Fruit fly (Drosophila melanogaster) whole organism, embryonic: ENCODE measurements around the gene Snm1.

Experiments
- Ada2b ChIP-seq: fragments of 200-800 bp; sonication (Bioruptor generic); IDR thresholded peaks from 2 replicates; pipeline ENCODE4 v1.3.6; 2022; ENCODE audit warnings: missing biosample characterization, missing genetic modification characterization
- BtbVII ChIP-seq: fragments of 200-800 bp; sonication (Bioruptor generic); optimal IDR thresholded peaks from 3 replicates; lab custom pipeline; 2017; ENCODE audit warnings: missing biosample characterization, mild to moderate bottlenecking, missing genetic modification characterization
- CG10321 ChIP-seq: fragments of 200-800 bp; sonication (Bioruptor generic); IDR thresholded peaks from 2 replicates; pipeline ENCODE4 v1.3.6; 2022; ENCODE audit warnings: missing biosample characterization, missing genetic modification characterization
- CG12104 ChIP-seq: fragments of 200-800 bp; sonication (Bioruptor generic); optimal IDR thresholded peaks from 3 replicates; lab custom pipeline; 2016; ENCODE audit warnings: missing biosample characterization, missing genetic modification characterization
- CG1233 ChIP-seq: fragments of 200-800 bp; sonication (Bioruptor generic); optimal IDR thresholded peaks from 4 replicates; lab custom pipeline; 2018; ENCODE audit warnings: missing biosample characterization, mild to moderate bottlenecking, missing genetic modification characterization
- CG15479 ChIP-seq: fragments of 200-800 bp; sonication (Bioruptor generic); optimal IDR thresholded peaks from 3 replicates; lab custom pipeline; 2019; ENCODE audit warnings: missing biosample characterization, mild to moderate bottlenecking, missing genetic modification characterization, moderate library complexity
- CG15696 ChIP-seq: fragments of 200-800 bp; sonication (Bioruptor generic); optimal IDR thresholded peaks from 2 replicates; lab custom pipeline; 2019; ENCODE audit warnings: missing biosample characterization, mild to moderate bottlenecking, missing genetic modification characterization, moderate library complexity
- CG17328 ChIP-seq: fragments of 200-800 bp; sonication (Bioruptor generic); IDR thresholded peaks from 2 replicates; pipeline ENCODE4 v1.3.6; 2022; ENCODE audit warnings: missing biosample characterization, missing genetic modification characterization
- CG17361 ChIP-seq: fragments of 200-800 bp; sonication (Bioruptor generic); IDR thresholded peaks from 3 replicates; pipeline ENCODE4 v1.3.6; 2022; ENCODE audit warnings: missing biosample characterization, missing genetic modification characterization
- CG1832 ChIP-seq: fragments of 200-800 bp; sonication (Bioruptor generic); optimal IDR thresholded peaks from 2 replicates; lab custom pipeline; 2017; ENCODE audit warnings: missing biosample characterization, mild to moderate bottlenecking, missing genetic modification characterization, inconsistent platforms
- CG18764 ChIP-seq: fragments of 200-800 bp; sonication (Bioruptor generic); optimal IDR thresholded peaks from 3 replicates; lab custom pipeline; 2016; ENCODE audit warnings: missing biosample characterization, missing genetic modification characterization
- CG30020 ChIP-seq: fragments of 200-800 bp; optimal IDR thresholded peaks from 2 replicates; lab custom pipeline; 2019; ENCODE audit warnings: missing biosample characterization, mild to moderate bottlenecking, missing genetic modification characterization, moderate library complexity
- CG31365 ChIP-seq: fragments of 200-800 bp; sonication (Bioruptor generic); optimal IDR thresholded peaks from 2 replicates; lab custom pipeline; 2018; ENCODE audit warnings: missing biosample characterization, mild to moderate bottlenecking, missing genetic modification characterization
- CG3163 ChIP-seq: fragments of 200-800 bp; sonication (Bioruptor generic); optimal IDR thresholded peaks from 3 replicates; lab custom pipeline; 2016; ENCODE audit warnings: missing biosample characterization, missing genetic modification characterization
- CG32772 ChIP-seq: fragments of 200-800 bp; sonication (Bioruptor generic); IDR thresholded peaks from 2 replicates; pipeline ENCODE4 v1.3.6; 2022; ENCODE audit warnings: missing biosample characterization, missing genetic modification characterization
- CG3726 ChIP-seq: fragments of 200-800 bp; sonication (Bioruptor generic); IDR thresholded peaks from 3 replicates; pipeline ENCODE4, ENCODE4 v1.3.6; 2022; ENCODE audit warnings: missing biosample characterization, missing genetic modification characterization
- CG43689 ChIP-seq: fragments of 200-800 bp; sonication (Bioruptor generic); IDR thresholded peaks from 2 replicates; pipeline ENCODE4 v1.3.6; 2022; ENCODE audit warnings: missing biosample characterization, missing genetic modification characterization
- CG4617 ChIP-seq: fragments of 200-800 bp; sonication (Bioruptor generic); optimal IDR thresholded peaks from 3 replicates; lab custom pipeline; 2016; ENCODE audit warnings: missing biosample characterization, missing genetic modification characterization, borderline replicate concordance
- CG6175 ChIP-seq: fragments of 200-800 bp; sonication (Bioruptor generic); IDR thresholded peaks from 3 replicates; pipeline ENCODE4 v1.3.6; 2022; ENCODE audit warnings: missing biosample characterization, missing genetic modification characterization
- CG6854 ChIP-seq: fragments of 200-800 bp; sonication (Bioruptor generic); optimal IDR thresholded peaks from 3 replicates; lab custom pipeline; 2017; ENCODE audit warnings: missing biosample characterization, mild to moderate bottlenecking, missing genetic modification characterization
- CG7357 ChIP-seq: fragments of 200-800 bp; sonication (Bioruptor generic); IDR thresholded peaks from 3 replicates; pipeline ENCODE4 v1.3.6; 2022; ENCODE audit warnings: missing biosample characterization, missing genetic modification characterization
- CG8290 ChIP-seq, 3 experiments: fragments of 200-800 bp; sonication (Bioruptor generic); optimal IDR thresholded peaks; 2 replicates each; lab custom pipeline; 2016 to 2019; ENCODE audit warnings: missing biosample characterization in 3 of 3, missing genetic modification characterization in 3 of 3, mild to moderate bottlenecking in 2 of 3, moderate library complexity in 1 of 3
- Deaf1 ChIP-seq: fragments of 200-800 bp; optimal IDR thresholded peaks from 3 replicates; lab custom pipeline; 2019; ENCODE audit warnings: missing biosample characterization, mild to moderate bottlenecking, missing genetic modification characterization, moderate library complexity
- Doc3 ChIP-seq: fragments of 200-800 bp; sonication (Bioruptor generic); IDR thresholded peaks from 3 replicates; pipeline ENCODE4 v1.3.6; 2022; ENCODE audit warnings: missing biosample characterization, missing genetic modification characterization; ENCODE audit not compliant: partially characterized antibody
- Ets65A ChIP-seq: fragments of 200-800 bp; sonication (Bioruptor generic); peaks from one replicate; lab custom pipeline; 2016; ENCODE audit warnings: missing biosample characterization, missing genetic modification characterization
- GATAe ChIP-seq: fragments of 200-800 bp; sonication (Bioruptor generic); conservative IDR thresholded peaks from 2 replicates; pipeline ENCODE4 v1.3.6; 2022; ENCODE audit warnings: missing biosample characterization, missing genetic modification characterization
- H15 ChIP-seq: fragments of 200-800 bp; sonication (Bioruptor generic); IDR thresholded peaks from 3 replicates; pipeline ENCODE4 v1.3.6; 2022; ENCODE audit warnings: missing biosample characterization, missing genetic modification characterization
- HHEX ChIP-seq: fragments of 200-800 bp; sonication (Bioruptor generic); optimal IDR thresholded peaks from 3 replicates; lab custom pipeline; 2017; ENCODE audit warnings: missing biosample characterization, mild to moderate bottlenecking, missing genetic modification characterization, missing genetic modification reagents
- Hmx ChIP-seq: fragments of 200-800 bp; sonication (Bioruptor generic); optimal IDR thresholded peaks from 2 replicates; lab custom pipeline; 2016; ENCODE audit warnings: missing biosample characterization, missing genetic modification characterization
- Lhr ChIP-seq: fragments of 200-800 bp; sonication (Bioruptor generic); optimal IDR thresholded peaks from 3 replicates; lab custom pipeline; 2017; ENCODE audit warnings: mild to moderate bottlenecking, missing biosample characterization, missing genetic modification reagents, missing genetic modification characterization
- MESR4 ChIP-seq: fragments of 200-800 bp; sonication (Bioruptor generic); optimal IDR thresholded peaks from 2 replicates; lab custom pipeline; 2018; ENCODE audit warnings: missing biosample characterization, mild to moderate bottlenecking, missing genetic modification characterization, moderate library complexity
- Med ChIP-seq: fragments of 200-800 bp; sonication (Bioruptor generic); peaks from one replicate; lab custom pipeline; 2016; ENCODE audit warnings: missing biosample characterization, missing genetic modification characterization, mild to moderate bottlenecking, inconsistent platforms, moderate library complexity
- Myb ChIP-seq: fragments of 200-800 bp; sonication (Bioruptor generic); optimal IDR thresholded peaks from 2 replicates; lab custom pipeline; 2016; ENCODE audit warnings: missing biosample characterization, missing genetic modification characterization
- NC2β ChIP-seq: fragments of 200-800 bp; sonication (Bioruptor generic); optimal IDR thresholded peaks from 2 replicates; lab custom pipeline; 2016; ENCODE audit warnings: missing biosample characterization, missing genetic modification characterization
- Nf-YC ChIP-seq: fragments of 200-800 bp; optimal IDR thresholded peaks from 3 replicates; lab custom pipeline; 2019; ENCODE audit warnings: missing biosample characterization, mild to moderate bottlenecking, missing genetic modification characterization, moderate library complexity
- Pdp1 ChIP-seq, 2 experiments: fragments of 200-800 bp; sonication (Bioruptor generic); optimal IDR thresholded peaks; 3 replicates each; lab custom pipeline; 2016; ENCODE audit warnings: missing biosample characterization in 2 of 2, missing genetic modification characterization in 2 of 2, mild to moderate bottlenecking in 1 of 2, moderate library complexity in 1 of 2
- disco-r ChIP-seq: fragments of 200-800 bp; sonication (Bioruptor generic); optimal IDR thresholded peaks from 2 replicates; lab custom pipeline; 2016; ENCODE audit warnings: missing biosample characterization, missing genetic modification characterization
- fd102C ChIP-seq: fragments of 200-800 bp; sonication (Bioruptor generic); optimal IDR thresholded peaks from 2 replicates; lab custom pipeline; 2018; ENCODE audit warnings: missing biosample characterization, mild to moderate bottlenecking, missing genetic modification characterization, moderate library complexity
- fu2 ChIP-seq: fragments of 200-800 bp; sonication (Bioruptor generic); optimal IDR thresholded peaks from 2 replicates; lab custom pipeline; 2016; ENCODE audit warnings: missing biosample characterization, missing genetic modification characterization
- gcm2 ChIP-seq: fragments of 200-800 bp; sonication (Bioruptor generic); optimal IDR thresholded peaks from 2 replicates; lab custom pipeline; 2016; ENCODE audit warnings: missing biosample characterization, missing genetic modification characterization
- gt ChIP-seq: fragments of 200-800 bp; sonication (Bioruptor generic); IDR thresholded peaks from 2 replicates; pipeline ENCODE4 v1.3.6; 2022; ENCODE audit warnings: missing biosample characterization, missing genetic modification characterization
- ham ChIP-seq: fragments of 200-800 bp; sonication (Bioruptor generic); IDR thresholded peaks from 2 replicates; pipeline ENCODE4 v1.3.6; 2022; ENCODE audit warnings: missing biosample characterization, missing genetic modification characterization
- kah ChIP-seq: fragments of 200-800 bp; sonication (Bioruptor generic); optimal IDR thresholded peaks from 2 replicates; lab custom pipeline; 2018; ENCODE audit warnings: missing biosample characterization, mild to moderate bottlenecking, missing genetic modification characterization
- mam ChIP-seq: fragments of 200-800 bp; sonication (Bioruptor generic); optimal IDR thresholded peaks from 3 replicates; lab custom pipeline; 2016; ENCODE audit warnings: missing biosample characterization, missing genetic modification characterization
- nom ChIP-seq: fragments of 200-800 bp; sonication (Bioruptor generic); optimal IDR thresholded peaks from 2 replicates; lab custom pipeline; 2017; ENCODE audit warnings: missing biosample characterization, missing genetic modification characterization, mild to moderate bottlenecking, moderate library complexity, missing genetic modification reagents
- oc ChIP-seq: fragments of 200-800 bp; sonication (Bioruptor generic); optimal IDR thresholded peaks from 2 replicates; lab custom pipeline; 2018; ENCODE audit warnings: missing biosample characterization, mild to moderate bottlenecking, missing genetic modification characterization, moderate library complexity
- ranshi ChIP-seq: fragments of 200-800 bp; sonication (Bioruptor generic); IDR thresholded peaks from 2 replicates; pipeline ENCODE4 v1.3.6; 2022; ENCODE audit warnings: missing biosample characterization, missing genetic modification characterization
- stc ChIP-seq: fragments of 200-800 bp; sonication (Bioruptor generic); IDR thresholded peaks from 2 replicates; pipeline ENCODE4 v1.3.6; 2022; ENCODE audit warnings: missing biosample characterization, missing genetic modification characterization
- tna ChIP-seq: fragments of 200-800 bp; sonication (Bioruptor generic); IDR thresholded peaks from 2 replicates; pipeline ENCODE4 v1.3.6; 2022; ENCODE audit warnings: missing biosample characterization, missing genetic modification characterization; ENCODE audit not compliant: partially characterized antibody
- wdn ChIP-seq: fragments of 200-800 bp; sonication (Bioruptor generic); IDR thresholded peaks from 2 replicates; pipeline ENCODE4 v1.3.6; 2022; ENCODE audit warnings: missing biosample characterization, missing genetic modification characterization
- yki ChIP-seq: fragments of >200 bp; optimal IDR thresholded peaks from 3 replicates; lab custom pipeline; 2018

Snm1 gene

dm6 chr3R:5518627-5519026 lies 36.3 kb upstream of the Snm1 start:
- TF ChIP-seq H15 (GFP tag; lab: Robert Waterston, UW) (no peak), NC2β (GFP tag; lab: Kevin White, UChicago) (peak; percentile 11), CG17361 (GFP tag; lab: Robert Waterston, UW) (peak; percentile 71; the same call in 2 of the 3 replicates), Ada2b (peak; percentile 40; the same call in 1 of the 2 replicates), CG4617 (GFP tag; lab: Kevin White, UChicago) (no peak), fd102C (GFP tag; lab: Kevin White, UChicago) (no peak), Nf-YC (tag; lab: Kevin White, UChicago) (no peak), CG3726 (GFP tag; lab: Robert Waterston, UW) (no peak), CG8290 (GFP tag; optimal IDR thresholded peaks at IDR 0.05; lab: Kevin White, UChicago) (peak; percentile 23), CG8290 (tag; optimal IDR thresholded peaks at IDR 0.05; lab: Kevin White, UChicago) (peak in 1 of 2 experiments; percentile 55), CG43689 (GFP tag; lab: Robert Waterston, UW) (no peak), CG30020 (tag; lab: Kevin White, UChicago) (no peak), CG12104 (GFP tag; lab: Kevin White, UChicago) (peak; percentile 0), GATAe (GFP tag; lab: Robert Waterston, UW) (no peak), mam (peak; percentile 24), disco-r (GFP tag; lab: Kevin White, UChicago) (no peak), ranshi (peak; percentile 30; the same call in 1 of the 2 replicates), CG10321 (no peak), Ets65A (peak; percentile 89), kah (GFP tag; lab: Kevin White, UChicago) (peak; percentile 21), Lhr (no peak), CG18764 (GFP tag; lab: Kevin White, UChicago) (peak; percentile 18), Myb (peak; percentile 26), gt (no peak), Doc3 (no peak), oc (peak; percentile 50), CG1233 (peak; percentile 23), CG31365 (tag; lab: Kevin White, UChicago) (peak; percentile 13), HHEX (peak; percentile 30), CG6175 (GFP tag; lab: Robert Waterston, UW) (0 out of 3 replicates have a peak, but pooled peaks have one; percentile 19), Pdp1 (GFP tag; optimal IDR thresholded peaks at IDR 0.05; lab: Kevin White, UChicago) (peak; percentile 37 to 48), yki (lab: Kevin White, UChicago) (no peak), CG6854 (no peak), Hmx (GFP tag; lab: Kevin White, UChicago) (no peak), MESR4 (no peak), Deaf1 (tag; lab: Kevin White, UChicago) (no peak), fu2 (GFP tag; lab: Kevin White, UChicago) (no peak), stc (GFP tag; lab: Robert Waterston, UW) (peak; percentile 43; the same call in 1 of the 2 replicates), wdn (GFP tag; lab: Robert Waterston, UW) (no peak), tna (no peak), CG3163 (GFP tag; lab: Kevin White, UChicago) (no peak), CG1832 (GFP tag; lab: Kevin White, UChicago) (peak; percentile 62), gcm2 (no peak), ham (GFP tag; lab: Robert Waterston, UW) (no peak), CG7357 (0 out of 3 replicates have a peak, but pooled peaks have one; percentile 28), CG15696 (no peak), CG15479 (GFP tag; lab: Kevin White, UChicago) (no peak), CG17328 (peak; percentile 55), nom (GFP tag; lab: Kevin White, UChicago) (peak; percentile 26), CG32772 (GFP tag; lab: Robert Waterston, UW) (0 out of 2 replicates have a peak, but pooled peaks have one; percentile 46), BtbVII (no peak), Med (GFP tag; lab: Kevin White, UChicago) (peak; percentile 93)
